Fruit fly (Drosophila melanogaster) whole organism, pupa: Measurements from ENCODE around the gene CG33510.

Experiments
- CG10348 ChIP-seq: fragments of 200-800 bp; sonication (Bioruptor generic); IDR thresholded peaks from 2 replicates; pipeline ENCODE4 v1.3.6; 2022; ENCODE audit warnings: missing biosample characterization, missing genetic modification characterization
- CG12605 ChIP-seq: fragments of 200-800 bp; sonication (Bioruptor generic); IDR thresholded peaks from 2 replicates; pipeline ENCODE4 v1.3.6; 2022; ENCODE audit warnings: missing biosample characterization, missing genetic modification characterization
- CG13204 ChIP-seq: fragments of 200-800 bp; sonication (Bioruptor generic); optimal IDR thresholded peaks from 2 replicates; lab custom pipeline; 2018; ENCODE audit warnings: missing biosample characterization, mild to moderate bottlenecking, missing genetic modification characterization, moderate library complexity
- CG14655 ChIP-seq: fragments of 200-800 bp; sonication (Bioruptor generic); optimal IDR thresholded peaks from 3 replicates; lab custom pipeline; 2017; ENCODE audit warnings: mild to moderate bottlenecking, missing biosample characterization, missing genetic modification reagents, missing genetic modification characterization

- TF ChIP-seq CG12605: no peak
- TF ChIP-seq CG14655: no peak
- no peak for TF ChIP-seq CG10348 (GFP tag; lab: Robert Waterston, UW)
- TF ChIP-seq CG13204 (GFP tag; lab: Kevin White, UChicago): no peak
Measured at dm6 chr2L:21034388-21034787, 49.7 kb downstream of the CG33510 start.
